Worm (Caenorhabditis elegans) whole organism, late embryonic: ENCODE measurements around the gene clec-213.

Experiments
- elt-2 ChIP-seq: sonication (generic microtip); optimal IDR thresholded peaks from 2 replicates; lab custom pipeline; 2016; ENCODE audit warnings: missing genetic modification reagents, missing genetic modification characterization, missing compliant biosample characterization
- hlh-30 ChIP-seq: sonication (generic microtip); optimal IDR thresholded peaks from 2 replicates; lab custom pipeline; 2017; ENCODE audit warnings: antibody characterized with exemption, missing genetic modification characterization, missing compliant biosample characterization; ENCODE audit not compliant: insufficient read depth
- nfya-1 ChIP-seq: sonication (generic microtip); optimal IDR thresholded peaks from 2 replicates; lab custom pipeline; 2017; ENCODE audit warnings: missing genetic modification characterization, mild to moderate bottlenecking, missing compliant biosample characterization, antibody characterized with exemption, moderate library complexity
- nhr-11 ChIP-seq: fragments of 150-350 bp; optimal IDR thresholded peaks from 2 replicates; lab custom pipeline; 2014; ENCODE audit warnings: missing biosample characterization, missing genetic modification characterization
- pha-4 ChIP-seq: fragments of 150-350 bp; optimal IDR thresholded peaks from 2 replicates; lab custom pipeline; 2018; ENCODE audit warnings: missing biosample characterization, missing genetic modification reagents, missing genetic modification characterization
- pqm-1 ChIP-seq: sonication (generic microtip); optimal IDR thresholded peaks from 2 replicates; lab custom pipeline; 2016; ENCODE audit warnings: missing genetic modification characterization, missing compliant biosample characterization
- sox-4 ChIP-seq: sonication (generic microtip); optimal IDR thresholded peaks from 2 replicates; lab custom pipeline; 2017; ENCODE audit warnings: mild to moderate bottlenecking, missing genetic modification characterization, inconsistent platforms, missing compliant biosample characterization

DNA sequence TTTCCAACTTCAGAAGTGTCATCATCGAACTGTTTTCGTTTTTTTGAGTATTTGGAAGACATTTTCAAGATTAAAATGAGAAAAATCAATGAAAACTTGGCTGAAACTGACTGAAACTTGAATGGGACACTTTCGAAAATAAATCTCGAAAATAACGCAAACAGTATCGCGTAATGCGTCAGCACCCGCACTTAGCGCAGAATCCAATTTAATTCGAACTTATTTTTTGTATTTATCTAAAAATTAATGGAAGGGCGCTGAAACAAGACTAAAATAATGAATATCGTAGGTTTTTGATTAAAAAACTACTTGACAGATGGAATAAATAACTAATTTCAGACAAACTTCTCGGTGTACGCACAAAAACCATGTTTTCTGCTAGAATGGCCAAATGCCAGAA lies 29.4 kb upstream of the clec-213 start, which contains the start of the genes snu-66 and ints-9:
- TF ChIP-seq nfya-1 (tag; lab: Kevin White, UChicago) (no peak), pha-4 (tag; lab: Kevin White, UChicago) (no peak), sox-4 (tag; lab: Kevin White, UChicago) (no peak), elt-2 (tag; lab: Kevin White, UChicago) (no peak), nhr-11 (tag; lab: Kevin White, UChicago) (no peak), hlh-30 (tag; lab: Kevin White, UChicago) (no peak), pqm-1 (tag; lab: Kevin White, UChicago) (no peak)
